Fruit fly (Drosophila melanogaster) whole organism, embryonic: Measurements from ENCODE around the gene Patr-1.
A peak's percentile ranks its signal among the peaks of the same experiment; 100 is the strongest.

Source experiments
- Awh ChIP-seq: fragments of 200-800 bp; sonication (Bioruptor generic); IDR thresholded peaks from 2 replicates; pipeline ENCODE4, ENCODE4 v1.3.6; 2022; ENCODE audit warnings: missing biosample characterization, missing genetic modification characterization
- BtbVII ChIP-seq: fragments of 200-800 bp; sonication (Bioruptor generic); optimal IDR thresholded peaks from 3 replicates; lab custom pipeline; 2017; ENCODE audit warnings: missing biosample characterization, mild to moderate bottlenecking, missing genetic modification characterization
- CG10147 ChIP-seq: fragments of 200-800 bp; sonication (Bioruptor generic); optimal IDR thresholded peaks from 2 replicates; lab custom pipeline; 2019; ENCODE audit warnings: missing biosample characterization, mild to moderate bottlenecking, missing genetic modification characterization, moderate library complexity
- CG12155 ChIP-seq: fragments of 200-800 bp; sonication (Bioruptor generic); optimal IDR thresholded peaks from 3 replicates; lab custom pipeline; 2016; ENCODE audit warnings: missing biosample characterization, missing genetic modification characterization
- CG12769 ChIP-seq: fragments of 200-800 bp; sonication (Bioruptor generic); optimal IDR thresholded peaks from 2 replicates; lab custom pipeline; 2019; ENCODE audit warnings: missing biosample characterization, mild to moderate bottlenecking, missing genetic modification characterization, moderate library complexity
- CG12942 ChIP-seq: fragments of 200-800 bp; sonication (Bioruptor generic); optimal IDR thresholded peaks from 3 replicates; lab custom pipeline; 2016; ENCODE audit warnings: missing biosample characterization, missing genetic modification characterization
- CG14965 ChIP-seq: fragments of 200-800 bp; sonication (Bioruptor generic); optimal IDR thresholded peaks from 2 replicates; lab custom pipeline; 2016; ENCODE audit warnings: missing biosample characterization, missing genetic modification characterization, borderline replicate concordance
- CG15011 ChIP-seq: fragments of 200-800 bp; sonication (Bioruptor generic); optimal IDR thresholded peaks from 3 replicates; lab custom pipeline; 2018; ENCODE audit warnings: missing biosample characterization, mild to moderate bottlenecking, missing genetic modification characterization
- CG18476 ChIP-seq: fragments of 200-800 bp; sonication (Bioruptor generic); optimal IDR thresholded peaks from 2 replicates; lab custom pipeline; 2016; ENCODE audit warnings: missing biosample characterization, mild to moderate bottlenecking, missing genetic modification characterization
- CG2199 ChIP-seq: fragments of 200-800 bp; sonication (Bioruptor generic); IDR thresholded peaks from 3 replicates; pipeline ENCODE4 v1.3.6; 2022; ENCODE audit warnings: missing biosample characterization, missing genetic modification characterization
- CG2712 ChIP-seq: fragments of 200-800 bp; optimal IDR thresholded peaks from 3 replicates; lab custom pipeline; 2019; ENCODE audit warnings: missing biosample characterization, mild to moderate bottlenecking, missing genetic modification characterization, moderate library complexity
- CG30403 ChIP-seq: fragments of 200-800 bp; sonication (Bioruptor generic); optimal IDR thresholded peaks from 3 replicates; lab custom pipeline; 2016; ENCODE audit warnings: missing biosample characterization, missing genetic modification characterization
- CG6254 ChIP-seq: fragments of 200-800 bp; sonication (Bioruptor generic); optimal IDR thresholded peaks from 3 replicates; lab custom pipeline; 2017; ENCODE audit warnings: mild to moderate bottlenecking, missing biosample characterization, missing genetic modification reagents, missing genetic modification characterization
- CG6654 ChIP-seq: fragments of 200-800 bp; sonication (Bioruptor generic); optimal IDR thresholded peaks from 2 replicates; lab custom pipeline; 2017; ENCODE audit warnings: missing biosample characterization, mild to moderate bottlenecking, missing genetic modification characterization
- CG6683 ChIP-seq: fragments of 200-800 bp; sonication (Bioruptor generic); optimal IDR thresholded peaks from 2 replicates; lab custom pipeline; 2017; ENCODE audit warnings: missing biosample characterization, mild to moderate bottlenecking, missing genetic modification characterization, missing genetic modification reagents
- CG6689 ChIP-seq: fragments of 200-800 bp; sonication (Bioruptor generic); IDR thresholded peaks from 2 replicates; pipeline ENCODE4 v1.3.6; 2022; ENCODE audit warnings: missing biosample characterization, missing genetic modification characterization
- CG6791 ChIP-seq: fragments of 200-800 bp; sonication (Bioruptor generic); IDR thresholded peaks from 3 replicates; pipeline ENCODE4 v1.3.6; 2022; ENCODE audit warnings: missing biosample characterization, missing genetic modification characterization; ENCODE audit not compliant: partially characterized antibody
- CG8281 ChIP-seq: fragments of 200-800 bp; sonication (Bioruptor generic); optimal IDR thresholded peaks from 2 replicates; lab custom pipeline; 2018; ENCODE audit warnings: missing biosample characterization, mild to moderate bottlenecking, missing genetic modification characterization, moderate library complexity
- CkIIα-i1 ChIP-seq: fragments of 200-800 bp; sonication (Bioruptor generic); IDR thresholded peaks from 2 replicates; pipeline ENCODE4 v1.3.6; 2022; ENCODE audit warnings: missing biosample characterization, missing genetic modification characterization
- CrebB ChIP-seq: fragments of 200-800 bp; sonication (Bioruptor generic); optimal IDR thresholded peaks from 3 replicates; lab custom pipeline; 2018; ENCODE audit warnings: missing biosample characterization, mild to moderate bottlenecking, missing genetic modification characterization
- Fer1 ChIP-seq: fragments of 200-800 bp; sonication (Bioruptor generic); optimal IDR thresholded peaks from 2 replicates; lab custom pipeline; 2017; ENCODE audit warnings: missing biosample characterization, mild to moderate bottlenecking, missing genetic modification characterization
- Fer3 ChIP-seq: fragments of 200-800 bp; sonication (Bioruptor generic); optimal IDR thresholded peaks from 2 replicates; lab custom pipeline; 2018; ENCODE audit warnings: missing biosample characterization, mild to moderate bottlenecking, missing genetic modification characterization, moderate library complexity
- HHEX ChIP-seq: fragments of 200-800 bp; sonication (Bioruptor generic); optimal IDR thresholded peaks from 3 replicates; lab custom pipeline; 2017; ENCODE audit warnings: missing biosample characterization, mild to moderate bottlenecking, missing genetic modification characterization, missing genetic modification reagents
- NC2α ChIP-seq: fragments of 200-800 bp; sonication (Bioruptor generic); optimal IDR thresholded peaks from 2 replicates; lab custom pipeline; 2016; ENCODE audit warnings: missing biosample characterization, missing genetic modification characterization
- NFAT ChIP-seq: fragments of 200-800 bp; sonication (Bioruptor generic); IDR thresholded peaks from 2 replicates; pipeline ENCODE4 v1.3.6; 2022; ENCODE audit warnings: missing biosample characterization, missing genetic modification characterization
- NfI ChIP-seq: fragments of 200-800 bp; sonication (Bioruptor generic); optimal IDR thresholded peaks from 3 replicates; lab custom pipeline; 2018; ENCODE audit warnings: missing biosample characterization, mild to moderate bottlenecking, missing genetic modification characterization, moderate library complexity
- Oli ChIP-seq: fragments of 200-800 bp; sonication (Bioruptor generic); optimal IDR thresholded peaks from 2 replicates; lab custom pipeline; 2018; ENCODE audit warnings: missing biosample characterization, mild to moderate bottlenecking, missing genetic modification characterization, moderate library complexity
- Poxn ChIP-seq: fragments of 200-800 bp; sonication (Bioruptor generic); IDR thresholded peaks from 2 replicates; pipeline ENCODE4 v1.3.6; 2022; ENCODE audit warnings: missing biosample characterization, missing genetic modification characterization
- Ptx1 ChIP-seq: fragments of 200-800 bp; sonication (Bioruptor generic); IDR thresholded peaks from 2 replicates; pipeline ENCODE4 v1.3.6; 2022; ENCODE audit warnings: missing biosample characterization, missing genetic modification characterization
- Sox102F ChIP-seq: fragments of 200-800 bp; sonication (Bioruptor generic); optimal IDR thresholded peaks from 2 replicates; lab custom pipeline; 2018; ENCODE audit warnings: missing biosample characterization, mild to moderate bottlenecking, missing genetic modification characterization, moderate library complexity
- Xrp1 ChIP-seq: fragments of 200-800 bp; sonication (Bioruptor generic); IDR thresholded peaks from 2 replicates; pipeline ENCODE4 v1.3.6; 2022; ENCODE audit warnings: missing biosample characterization, missing genetic modification characterization
- abd-A ChIP-seq: fragments of 200-800 bp; sonication (Bioruptor generic); optimal IDR thresholded peaks from 3 replicates; lab custom pipeline; 2019; ENCODE audit warnings: missing biosample characterization, mild to moderate bottlenecking, missing genetic modification characterization, moderate library complexity
- ap ChIP-seq: fragments of 200-800 bp; sonication (Bioruptor generic); IDR thresholded peaks from 2 replicates; pipeline ENCODE4 v1.3.6; 2022; ENCODE audit warnings: missing biosample characterization, missing genetic modification characterization
- az2 ChIP-seq: fragments of 200-800 bp; sonication (Bioruptor generic); optimal IDR thresholded peaks from 3 replicates; lab custom pipeline; 2016; ENCODE audit warnings: missing biosample characterization, missing genetic modification characterization
- bowl ChIP-seq: fragments of 200-800 bp; sonication (Bioruptor generic); IDR thresholded peaks from 2 replicates; pipeline ENCODE4 v1.3.6; 2022; ENCODE audit warnings: missing biosample characterization, missing genetic modification characterization
- chn ChIP-seq: fragments of 200-800 bp; sonication (Bioruptor generic); optimal IDR thresholded peaks from 2 replicates; lab custom pipeline; 2016; ENCODE audit warnings: missing biosample characterization, missing genetic modification characterization
- danr ChIP-seq: fragments of 200-800 bp; sonication (Bioruptor generic); IDR thresholded peaks from 2 replicates; pipeline ENCODE4 v1.3.6; 2022; ENCODE audit warnings: missing biosample characterization, missing genetic modification characterization
- dysf ChIP-seq: fragments of 200-800 bp; sonication (Bioruptor generic); IDR thresholded peaks from 3 replicates; pipeline ENCODE4 v1.3.6; 2022; ENCODE audit warnings: missing biosample characterization, missing genetic modification characterization
- emc ChIP-seq: fragments of 200-800 bp; sonication (Bioruptor generic); optimal IDR thresholded peaks from 2 replicates; lab custom pipeline; 2016; ENCODE audit warnings: missing biosample characterization, missing genetic modification characterization
- h ChIP-seq: fragments of >200 bp; optimal IDR thresholded peaks from 2 replicates; lab custom pipeline; 2017
- hbn ChIP-seq: fragments of 200-800 bp; sonication (Bioruptor generic); IDR thresholded peaks from 2 replicates; pipeline ENCODE4 v1.3.6; 2022; ENCODE audit warnings: missing biosample characterization, missing genetic modification characterization; ENCODE audit not compliant: partially characterized antibody
- kay ChIP-seq: fragments of 200-800 bp; sonication (Bioruptor generic); optimal IDR thresholded peaks from 2 replicates; lab custom pipeline; 2016; ENCODE audit warnings: missing biosample characterization, missing genetic modification characterization
- lola ChIP-seq, 3 experiments: fragments of >200 bp in 2 of 3; fragments of 200-800 bp in 1 of 3; sonication (Bioruptor generic) in 1 of 3; optimal IDR thresholded peaks; 2 replicates each; lab custom pipeline; 2017 to 2019; ENCODE audit warnings: missing biosample characterization in 3 of 3, missing genetic modification characterization in 3 of 3, mild to moderate bottlenecking in 1 of 3, moderate library complexity in 1 of 3
- sima ChIP-seq: fragments of 200-800 bp; sonication (Bioruptor generic); optimal IDR thresholded peaks from 2 replicates; lab custom pipeline; 2016; ENCODE audit warnings: missing biosample characterization, missing genetic modification characterization
- sisA ChIP-seq: fragments of 200-800 bp; sonication (Bioruptor generic); IDR thresholded peaks from 2 replicates; pipeline ENCODE4 v1.3.6; 2022; ENCODE audit warnings: missing biosample characterization, missing genetic modification characterization
- ssp ChIP-seq: fragments of 200-800 bp; sonication (Bioruptor generic); IDR thresholded peaks from 2 replicates; pipeline ENCODE4 v1.3.6; 2022; ENCODE audit warnings: missing biosample characterization, missing genetic modification characterization
- sug ChIP-seq: fragments of 200-800 bp; optimal IDR thresholded peaks from 2 replicates; lab custom pipeline; 2019; ENCODE audit warnings: missing biosample characterization, mild to moderate bottlenecking, missing genetic modification characterization, moderate library complexity
- twi ChIP-seq: fragments of 200-800 bp; optimal IDR thresholded peaks from 2 replicates; lab custom pipeline; 2019; ENCODE audit warnings: missing biosample characterization, mild to moderate bottlenecking, missing genetic modification characterization, moderate library complexity
- zen ChIP-seq: fragments of 200-800 bp; sonication (Bioruptor generic); optimal IDR thresholded peaks from 3 replicates; lab custom pipeline; 2018; ENCODE audit warnings: missing biosample characterization, mild to moderate bottlenecking, missing genetic modification characterization, moderate library complexity

Gene Patr-1

DNA sequence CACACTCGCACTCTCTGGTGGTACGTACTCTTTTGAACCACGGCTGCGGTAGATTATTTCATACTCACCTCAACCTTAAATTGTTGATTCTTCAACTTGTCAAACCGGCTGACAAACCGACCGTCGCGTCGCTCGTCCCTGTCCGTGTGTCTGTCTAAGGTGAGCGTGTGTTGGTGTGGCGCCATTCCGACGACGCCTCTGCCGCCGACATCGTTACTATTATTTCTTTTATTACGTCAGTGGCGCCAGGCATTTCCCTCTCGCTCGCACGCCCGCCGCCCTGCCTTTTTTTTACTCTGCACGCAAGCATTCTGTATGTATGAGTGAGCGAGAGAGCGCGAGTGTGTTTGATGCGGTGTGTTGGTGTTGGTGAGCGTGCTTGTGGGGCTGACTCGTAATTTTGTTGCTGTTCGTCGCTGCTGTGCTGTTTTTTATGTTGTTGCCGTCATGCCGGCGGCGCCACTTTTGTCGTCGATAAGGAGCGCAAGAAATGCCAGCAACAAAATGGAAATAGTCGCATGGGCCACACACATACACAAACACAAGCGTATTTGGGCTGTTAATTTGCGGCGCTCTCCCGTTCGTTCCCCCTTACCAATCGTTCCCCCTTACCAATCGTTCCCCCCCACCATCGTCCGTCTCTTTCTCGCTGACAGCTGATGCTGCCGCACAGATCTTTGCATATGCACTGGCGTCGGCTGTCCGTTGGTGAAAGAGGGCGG lies 13.0 kb downstream of the Patr-1 start (continued):
- no peak; the same call in 2 of the 3 replicates for TF ChIP-seq CG6791 (GFP tag; lab: Robert Waterston, UW)
- TF ChIP-seq Xrp1: no peak
- TF ChIP-seq Awh: no peak
- no peak for TF ChIP-seq CG18476
- TF ChIP-seq NfI (GFP tag; lab: Kevin White, UChicago): no peak
- TF ChIP-seq CG15011 (GFP tag; lab: Kevin White, UChicago): no peak
- TF ChIP-seq NFAT: peak; percentile 52; the same call in 1 of the 2 replicates
- TF ChIP-seq CrebB: peak; percentile 31
- TF ChIP-seq az2: no peak
- TF ChIP-seq Poxn (GFP tag; lab: Robert Waterston, UW): no peak
- TF ChIP-seq lola (GFP tag; optimal IDR thresholded peaks at IDR 0.05; lab: Kevin White, UChicago): peak in 1 of 3 experiments; percentile 69
- no peak for TF ChIP-seq ap (GFP tag; lab: Robert Waterston, UW)
- TF ChIP-seq CG12942 (GFP tag; lab: Kevin White, UChicago): no peak
- peak; percentile 92 for TF ChIP-seq CG8281 (tag; lab: Kevin White, UChicago)
- TF ChIP-seq, all 482 proteins: peak for 169

DNA sequence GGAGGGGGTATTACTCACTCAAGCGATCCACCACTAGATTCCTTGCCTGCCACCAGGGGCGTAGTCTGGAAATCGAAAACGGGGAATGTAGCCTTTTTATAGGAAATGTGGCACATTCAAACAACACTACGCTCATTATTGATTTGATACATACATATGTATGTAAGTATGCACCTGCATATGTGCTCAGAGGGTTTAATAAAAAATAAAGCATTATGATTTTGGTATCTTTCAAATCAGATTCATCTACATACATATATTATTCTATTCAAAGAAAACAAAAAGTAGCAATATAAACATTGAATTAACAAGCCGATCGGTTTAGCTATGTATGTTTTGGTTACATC lies 13.5 kb downstream of the Patr-1 start:
- no peak for TF ChIP-seq h (lab: Kevin White, UChicago)
- TF ChIP-seq CG6654: peak; percentile 22
- TF ChIP-seq CG18476: no peak
- TF ChIP-seq abd-A: no peak
- peak; percentile 59 for TF ChIP-seq CG2712 (tag; lab: Kevin White, UChicago)
- no peak for TF ChIP-seq chn (GFP tag; lab: Kevin White, UChicago)
- TF ChIP-seq CG12155 (GFP tag; lab: Kevin White, UChicago): no peak
- no peak for TF ChIP-seq CG2199 (GFP tag; lab: Robert Waterston, UW)
- TF ChIP-seq sima (GFP tag; lab: Kevin White, UChicago): no peak
- TF ChIP-seq CG30403 (GFP tag; lab: Kevin White, UChicago): peak; percentile 27
- TF ChIP-seq Awh: no peak; the same call in 1 of the 2 replicates
- no peak for TF ChIP-seq CG10147
- peak; percentile 38; the same call in 1 of the 2 replicates for TF ChIP-seq Xrp1
- no peak for TF ChIP-seq kay (GFP tag; lab: Kevin White, UChicago)
- TF ChIP-seq CG6254 (GFP tag; lab: Kevin White, UChicago): peak; percentile 45
- TF ChIP-seq ssp (GFP tag; lab: Robert Waterston, UW): no peak
- TF ChIP-seq CG12769 (tag; lab: Kevin White, UChicago): peak; percentile 29
- no peak for TF ChIP-seq dysf
- TF ChIP-seq emc (GFP tag; lab: Kevin White, UChicago): no peak
- TF ChIP-seq CG14965 (GFP tag; lab: Kevin White, UChicago): no peak
- TF ChIP-seq Oli (tag; lab: Kevin White, UChicago): peak; percentile 5
- no peak for TF ChIP-seq CG6683
- TF ChIP-seq Fer3 (tag; lab: Kevin White, UChicago): peak; percentile 4
- no peak for TF ChIP-seq CkIIα-i1 (GFP tag; lab: Robert Waterston, UW)
- TF ChIP-seq sug: no peak
- TF ChIP-seq danr (GFP tag; lab: Robert Waterston, UW): no peak
- TF ChIP-seq hbn (GFP tag; lab: Robert Waterston, UW): no peak
- TF ChIP-seq CG6689 (GFP tag; lab: Robert Waterston, UW): no peak
- 0 out of 2 replicates have a peak, but pooled peaks have one; percentile 18 for TF ChIP-seq sisA
- peak; percentile 33 for TF ChIP-seq Sox102F
- no peak for TF ChIP-seq Fer1 (GFP tag; lab: Kevin White, UChicago)
- TF ChIP-seq NC2α (GFP tag; lab: Kevin White, UChicago): no peak
- 0 out of 2 replicates have a peak, but pooled peaks have one; percentile 4 for TF ChIP-seq bowl
- TF ChIP-seq Ptx1 (GFP tag; lab: Robert Waterston, UW): peak; percentile 49
- no peak for TF ChIP-seq twi (tag; lab: Kevin White, UChicago)
- TF ChIP-seq HHEX (GFP tag; lab: Kevin White, UChicago): no peak
- TF ChIP-seq BtbVII: no peak
- TF ChIP-seq zen: no peak
